Worm (Caenorhabditis elegans) whole organism, L4/young adult: ENCODE data around the gene F11C1.9.

Source experiments
- W03F9.2 ChIP-seq: fragments of 150-350 bp; optimal IDR thresholded peaks from 2 replicates; lab custom pipeline; 2014; ENCODE audit warnings: missing biosample characterization, missing genetic modification characterization
- dao-5 ChIP-seq: sonication (generic microtip); optimal IDR thresholded peaks from 2 replicates; lab custom pipeline; 2016; ENCODE audit warnings: missing genotype, missing genetic modification characterization, moderate library complexity, missing compliant biosample characterization
- him-1 ChIP-seq: sonication (generic microtip); optimal IDR thresholded peaks from 2 replicates; lab custom pipeline; 2016; ENCODE audit warnings: missing genotype, missing genetic modification reagents, missing genetic modification characterization, missing compliant biosample characterization

The F11C1.9 gene

DNA sequence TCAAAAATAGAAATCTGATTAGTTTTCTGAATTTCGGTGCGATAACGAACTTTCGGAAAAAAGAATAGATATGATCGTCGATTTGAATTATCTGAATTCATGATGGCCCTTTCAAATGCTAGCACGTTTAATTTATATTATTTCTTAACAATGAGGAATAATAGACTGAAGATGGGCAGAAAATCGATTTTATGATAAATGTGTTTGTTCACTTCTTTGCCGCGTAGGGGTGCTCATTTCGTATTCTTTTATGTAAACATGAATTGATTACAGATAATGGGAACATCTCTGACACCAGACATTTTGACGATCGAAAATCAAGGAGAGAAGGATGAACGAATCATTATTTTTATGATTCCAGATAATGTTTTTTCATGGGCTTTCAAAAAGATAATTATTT lies at the start of gene F11C1.9:
F11C1.9 (minus strand) TSS at position 101 of the 400 bp plus-strand sequence.
- TF ChIP-seq dao-5 (tag; lab: Kevin White, UChicago) (no peak), him-1 (tag; lab: Kevin White, UChicago) (no peak)

DNA sequence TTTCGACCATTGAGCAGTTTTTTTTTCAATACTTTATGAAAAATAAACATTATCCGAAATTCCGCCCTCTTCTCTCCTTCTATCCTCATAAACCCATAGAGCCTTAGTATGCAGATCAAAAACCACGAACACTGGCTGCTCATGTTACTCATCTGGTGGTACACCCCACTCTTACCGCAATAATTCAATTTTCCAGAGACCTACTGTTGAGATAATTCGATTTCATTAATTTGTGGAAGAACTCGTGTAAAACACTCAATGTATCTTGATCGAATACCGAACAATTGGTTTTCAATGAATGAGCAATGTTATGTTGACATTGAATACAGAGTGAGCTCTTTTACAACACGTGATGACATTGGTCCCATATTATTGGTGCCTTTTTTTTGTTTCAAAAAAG lies 44.1 kb upstream of the F11C1.9 start:
- TF ChIP-seq him-1 (tag; lab: Kevin White, UChicago) (no peak), W03F9.2 (tag; lab: Kevin White, UChicago) (no peak), dao-5 (tag; lab: Kevin White, UChicago) (no peak)

DNA sequence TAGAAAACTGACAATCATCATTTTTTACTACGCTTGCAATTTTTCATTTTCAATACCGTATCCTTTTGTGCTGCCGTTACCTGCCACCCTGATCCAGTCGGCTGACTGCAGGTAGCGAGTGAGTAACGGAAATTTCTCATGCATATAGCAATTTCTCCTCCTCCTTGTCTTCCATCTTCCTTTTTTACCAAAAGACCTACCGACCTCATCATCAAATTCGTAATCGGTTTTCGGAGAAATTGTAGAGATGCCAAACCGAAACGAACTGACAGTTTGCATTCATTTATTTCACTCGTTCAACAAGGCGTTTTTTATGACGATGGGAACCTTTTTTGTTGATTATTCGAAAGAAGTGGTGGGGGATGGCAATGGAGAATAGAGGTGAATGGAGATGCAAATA lies 38.9 kb upstream of the F11C1.9 start:
- TF ChIP-seq dao-5 (tag; lab: Kevin White, UChicago) (no peak), him-1 (tag; lab: Kevin White, UChicago) (no peak), W03F9.2 (tag; lab: Kevin White, UChicago) (no peak)

DNA sequence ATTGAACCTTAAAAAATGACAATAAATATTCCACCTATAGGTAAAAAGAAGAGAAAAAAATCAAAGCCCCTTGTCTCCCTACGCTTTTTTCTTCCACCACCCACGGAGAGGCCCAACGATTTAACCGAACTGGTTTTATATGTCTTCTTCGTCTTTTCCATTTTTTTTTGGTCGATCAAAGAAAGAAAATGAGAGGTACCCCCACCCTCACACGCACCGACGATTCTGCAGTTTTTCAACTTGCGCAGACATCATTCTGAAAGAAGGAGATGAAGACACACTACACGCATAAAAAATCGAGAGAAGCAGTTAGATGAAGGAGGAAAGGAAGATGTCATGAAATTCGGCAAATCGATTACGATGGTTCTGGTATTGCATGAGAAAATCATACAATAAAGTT lies 37.0 kb upstream of the F11C1.9 start:
- TF ChIP-seq W03F9.2 (tag; lab: Kevin White, UChicago) = no peak
- TF ChIP-seq him-1 (tag; lab: Kevin White, UChicago) = no peak
- no peak for TF ChIP-seq dao-5 (tag; lab: Kevin White, UChicago)

DNA sequence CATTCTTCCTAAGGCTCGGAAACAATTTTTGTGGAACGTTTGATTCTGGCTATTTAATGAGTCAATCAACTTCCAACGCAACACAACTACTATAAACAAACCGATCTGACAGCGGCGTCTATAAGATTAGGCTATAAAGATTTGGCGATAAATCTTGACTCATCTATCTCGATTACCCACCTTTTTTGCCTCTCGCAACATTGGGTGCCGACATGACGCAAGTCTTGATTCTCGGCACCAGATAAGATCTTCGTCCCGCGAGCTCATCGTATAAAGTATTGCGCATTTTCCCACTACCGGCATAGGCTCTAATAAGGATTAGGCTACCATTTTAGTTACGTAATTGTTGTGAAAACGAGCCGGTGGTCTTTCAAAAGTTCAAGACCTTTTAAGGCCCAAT lies 34.5 kb upstream of the F11C1.9 start:
- no peak for TF ChIP-seq W03F9.2 (tag; lab: Kevin White, UChicago)
- TF ChIP-seq dao-5 (tag; lab: Kevin White, UChicago) = no peak

DNA sequence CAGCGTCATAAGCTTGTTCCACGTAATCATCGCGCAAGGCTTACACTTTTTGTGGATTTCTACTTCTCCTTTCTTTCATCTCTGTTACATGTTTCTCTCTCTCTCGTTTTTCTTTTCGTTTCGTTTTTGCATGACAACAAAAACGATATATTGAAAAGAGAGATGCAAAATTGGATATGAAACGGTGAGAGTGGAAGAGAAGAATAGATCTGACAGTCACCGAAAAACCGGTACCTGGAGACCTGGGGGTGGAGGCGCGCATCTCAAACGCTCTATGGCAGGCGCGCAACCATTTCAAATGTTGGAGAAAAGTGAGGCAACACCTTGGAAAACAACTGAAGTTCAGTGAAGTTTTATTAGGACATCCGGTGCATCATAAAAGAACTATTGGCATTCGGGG lies 32.3 kb upstream of the F11C1.9 start:
- TF ChIP-seq him-1 (tag; lab: Kevin White, UChicago) (no peak), dao-5 (tag; lab: Kevin White, UChicago) (no peak), W03F9.2 (tag; lab: Kevin White, UChicago) (no peak)

DNA sequence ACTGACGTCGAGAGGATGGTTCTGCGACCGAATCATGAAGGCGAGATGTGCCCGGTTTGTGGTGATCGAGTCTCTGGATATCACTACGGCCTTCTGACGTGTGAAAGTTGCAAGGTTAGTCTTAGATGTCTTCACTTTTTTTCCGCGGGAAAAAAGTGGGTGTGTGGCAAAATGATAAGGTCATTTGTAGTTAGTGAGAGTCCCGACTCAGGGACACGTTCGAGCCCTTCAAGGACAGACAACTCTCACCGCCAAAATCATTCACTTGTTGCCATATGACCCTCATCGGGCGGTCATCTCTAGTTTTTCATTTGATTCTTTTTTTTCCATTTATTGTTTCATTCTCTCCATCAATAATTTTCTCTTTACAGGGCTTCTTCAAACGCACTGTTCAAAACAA lies 31.5 kb upstream of the F11C1.9 start:
- TF ChIP-seq W03F9.2 (tag; lab: Kevin White, UChicago) (no peak), dao-5 (tag; lab: Kevin White, UChicago) (no peak), him-1 (tag; lab: Kevin White, UChicago) (no peak)

DNA sequence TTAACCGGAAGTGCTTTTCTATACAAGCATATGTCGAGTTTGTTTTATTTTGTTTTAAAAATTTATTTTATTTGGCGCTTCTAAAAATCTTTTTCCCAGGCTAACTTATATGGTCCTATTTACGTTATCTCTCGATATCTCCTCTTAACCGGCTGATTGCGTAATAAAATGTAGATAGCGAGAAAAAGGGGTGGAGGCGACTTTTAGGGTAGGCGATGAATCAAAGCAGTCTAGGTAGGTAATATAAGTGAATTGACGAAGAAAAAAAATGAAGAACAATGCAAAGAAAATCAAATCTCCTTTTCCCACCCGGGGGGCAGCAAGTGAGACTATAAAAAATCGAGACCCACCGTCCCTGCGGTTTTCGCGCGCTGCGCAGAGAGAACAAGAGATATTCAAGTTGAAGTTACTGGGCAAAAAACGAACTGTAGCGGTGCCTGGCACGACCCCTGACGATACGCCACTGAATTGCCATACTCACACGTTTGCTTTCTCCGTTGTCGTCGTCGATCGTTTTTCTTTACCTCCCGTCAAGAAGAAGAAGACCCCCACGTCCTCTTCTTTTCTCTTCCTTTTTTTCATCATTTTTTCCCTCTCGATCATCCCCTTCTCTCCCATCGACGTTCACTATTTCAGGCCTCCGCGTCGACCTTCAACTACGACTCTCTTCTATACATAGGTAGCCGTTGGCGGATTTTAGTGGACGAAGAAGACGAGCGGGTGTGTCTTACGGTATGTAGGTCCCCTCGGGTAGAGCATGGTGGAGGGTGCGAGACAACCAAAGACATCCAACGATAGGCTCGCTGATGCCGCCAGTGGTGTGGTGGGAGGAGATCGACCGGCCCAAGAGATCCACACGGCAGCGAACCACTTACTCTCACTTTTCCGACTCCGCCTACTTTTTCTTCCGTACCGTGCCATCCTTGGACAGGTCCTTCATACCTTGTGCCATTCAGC lies 30.8 kb upstream of the F11C1.9 start, which contains the start of gene nhr-25:
nhr-25 (plus strand) TSS at position 637 of the 957 bp plus-strand sequence.
- TF ChIP-seq dao-5 (tag; lab: Kevin White, UChicago) = no peak
- TF ChIP-seq him-1 (tag; lab: Kevin White, UChicago) = no peak

DNA sequence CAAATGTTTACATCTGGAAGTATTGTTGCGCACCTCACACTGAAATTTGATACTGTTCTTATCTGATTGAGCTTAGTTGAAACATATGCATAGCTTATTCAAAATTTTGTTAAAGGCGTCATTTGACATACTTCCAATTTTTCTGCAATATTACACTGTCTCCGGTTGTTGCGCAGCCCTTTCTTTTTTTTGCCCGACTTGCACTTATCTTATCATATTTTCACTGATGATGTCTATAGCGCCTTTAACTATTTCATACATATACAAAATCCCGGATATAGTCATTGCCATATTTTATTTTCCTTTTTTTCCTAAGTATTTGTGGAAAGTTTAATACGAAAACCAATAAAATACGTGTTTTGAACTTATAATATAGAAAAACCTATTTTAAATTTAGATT lies 29.4 kb upstream of the F11C1.9 start:
- TF ChIP-seq him-1 (tag; lab: Kevin White, UChicago) (no peak), dao-5 (tag; lab: Kevin White, UChicago) (no peak), W03F9.2 (tag; lab: Kevin White, UChicago) (no peak)

DNA sequence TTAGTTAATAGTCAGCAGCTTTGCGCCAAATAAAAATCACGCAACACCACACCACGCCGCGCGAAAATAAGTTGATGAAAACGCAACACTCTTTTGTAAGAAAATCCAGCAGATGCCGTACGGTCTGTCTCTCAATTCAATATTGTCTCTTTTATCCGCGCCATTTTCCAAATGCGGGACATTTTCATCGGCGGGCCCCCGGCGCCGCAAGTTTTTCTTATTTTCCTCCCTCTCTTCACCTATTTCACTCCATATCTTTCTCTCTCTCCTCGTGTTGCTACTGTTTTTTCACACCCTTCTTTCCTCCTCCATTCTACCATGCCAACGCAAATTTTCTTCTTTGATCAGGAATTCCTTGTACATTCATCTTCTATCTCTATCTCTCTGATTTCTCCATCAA lies 29.0 kb upstream of the F11C1.9 start:
- TF ChIP-seq dao-5 (tag; lab: Kevin White, UChicago) (no peak), him-1 (tag; lab: Kevin White, UChicago) (no peak), W03F9.2 (tag; lab: Kevin White, UChicago) (no peak)

DNA sequence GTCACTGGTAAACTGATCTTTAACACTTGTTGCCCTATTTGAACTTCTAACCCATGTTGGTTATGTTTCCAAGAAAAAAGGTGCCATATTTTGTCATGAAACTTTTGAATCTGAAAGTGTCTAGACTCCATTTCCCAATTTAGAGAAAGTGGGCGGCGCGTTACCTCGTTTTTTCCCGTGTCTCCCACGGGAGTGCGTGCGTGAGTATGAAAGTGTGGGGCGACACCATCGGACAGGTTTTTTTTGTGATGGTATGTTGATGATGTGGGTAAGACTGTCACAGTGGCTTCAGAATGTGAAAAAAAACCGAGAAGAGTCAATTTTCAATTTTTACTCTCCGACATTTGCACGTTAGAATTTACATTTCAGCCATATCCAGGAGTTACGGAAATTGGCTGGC lies 28.4 kb upstream of the F11C1.9 start:
- TF ChIP-seq W03F9.2 (tag; lab: Kevin White, UChicago) (no peak), him-1 (tag; lab: Kevin White, UChicago) (no peak), dao-5 (tag; lab: Kevin White, UChicago) (no peak)

DNA sequence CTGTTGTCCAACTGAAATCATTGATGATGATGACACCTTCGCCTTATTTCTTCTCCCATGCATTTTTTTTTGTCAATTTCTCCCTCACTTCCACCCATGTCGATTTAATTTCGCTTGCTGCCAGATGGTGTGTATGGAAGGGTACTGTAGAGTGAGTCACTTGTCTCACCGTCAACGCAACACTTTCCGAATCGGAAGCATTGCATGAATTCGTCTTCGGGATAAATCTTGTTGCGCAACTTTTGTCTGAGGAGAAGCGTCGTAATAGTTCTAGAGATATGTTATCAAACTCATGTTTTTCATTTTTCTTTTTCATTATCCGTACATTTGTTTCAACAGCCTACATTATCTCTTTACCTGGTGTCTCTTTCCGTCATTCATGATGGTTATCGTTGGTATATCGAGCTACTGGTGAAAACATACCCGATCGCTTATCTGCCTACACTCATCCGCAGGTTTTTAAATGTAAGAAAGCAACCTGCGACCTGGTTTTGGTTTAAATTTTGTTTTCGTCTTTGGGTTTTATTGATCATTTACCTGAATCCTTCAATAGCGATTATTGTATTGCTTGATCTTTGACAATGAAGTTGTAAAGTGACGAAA lies 27.2 kb upstream of the F11C1.9 start:
- TF ChIP-seq W03F9.2 (tag; lab: Kevin White, UChicago) (no peak), him-1 (tag; lab: Kevin White, UChicago) (no peak), dao-5 (tag; lab: Kevin White, UChicago) (no peak)

DNA sequence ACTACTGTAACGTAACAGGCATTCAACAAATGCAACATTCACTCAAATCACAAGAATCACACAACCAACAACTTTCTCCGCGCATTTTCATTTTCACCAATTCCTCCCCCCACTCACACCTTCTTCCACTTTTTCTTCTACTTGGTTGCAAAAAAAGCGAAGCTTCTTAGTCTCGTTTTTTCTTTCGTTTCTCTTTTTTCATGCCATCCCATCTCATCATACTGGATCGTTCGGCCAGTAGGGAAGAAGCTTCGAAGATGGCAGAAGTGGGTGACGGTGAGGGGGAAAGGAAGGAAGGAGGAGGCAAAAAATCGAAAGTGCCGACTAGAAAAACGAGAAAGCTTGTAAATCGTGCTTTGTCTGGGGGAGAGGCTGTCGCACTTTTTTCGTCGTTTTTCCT lies 25.7 kb upstream of the F11C1.9 start:
- no peak for TF ChIP-seq dao-5 (tag; lab: Kevin White, UChicago)
- TF ChIP-seq W03F9.2 (tag; lab: Kevin White, UChicago) = no peak
- no peak for TF ChIP-seq him-1 (tag; lab: Kevin White, UChicago)
